Worm (Caenorhabditis elegans): Measurements from ENCODE around the gene ssp-32.

DNA sequence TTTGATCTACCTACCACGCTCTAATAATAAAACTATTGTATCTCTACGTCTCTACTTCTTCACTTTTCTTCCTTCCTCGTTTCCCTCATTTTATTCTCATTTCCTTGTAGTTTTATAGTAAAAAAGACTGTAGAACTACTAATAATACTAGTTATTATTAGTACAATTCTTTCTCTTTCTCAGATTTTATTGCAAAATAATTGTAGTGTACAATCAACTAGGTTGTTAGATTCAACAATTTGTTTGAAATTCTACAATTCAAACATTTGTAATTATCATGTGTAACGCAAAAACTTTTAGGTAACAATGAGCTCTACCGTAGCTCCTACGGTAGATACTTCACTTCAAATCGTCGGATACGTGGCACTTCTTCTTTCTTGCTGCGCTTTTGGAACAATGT, 39.5 kb upstream of the ssp-32 start, which contains the start of gene K07F5.12:
- TF ChIP-seq daf-12 (tag; optimal IDR thresholded peaks at IDR 0.05) = no peak
- no peak for TF ChIP-seq snpc-4 (tag; optimal IDR thresholded peaks at IDR 0.05)
- TF ChIP-seq pha-4 (GFP tag; IDR thresholded peaks at IDR 0.05) = no peak
- no peak for TF ChIP-seq pha-4 (tag; optimal IDR thresholded peaks at IDR 0.05)
- no peak for TF ChIP-seq nhr-48 (tag; optimal IDR thresholded peaks at IDR 0.05)
- TF ChIP-seq dmd-9 (GFP tag; IDR thresholded peaks at IDR 0.05) = no peak
- no peak for TF ChIP-seq aha-1 (tag)
- TF ChIP-seq lin-38 (GFP tag; IDR thresholded peaks at IDR 0.05) = no peak
- no peak for TF ChIP-seq lin-39 (tag; optimal IDR thresholded peaks at IDR 0.05)
- no peak for TF ChIP-seq lim-7 (GFP tag; IDR thresholded peaks at IDR 0.05)
- TF ChIP-seq ceh-20 (GFP tag; IDR thresholded peaks at IDR 0.05) = no peak
- TF ChIP-seq R02D3.7 (tag; optimal IDR thresholded peaks at IDR 0.05) = no peak
- TF ChIP-seq saeg-2 (GFP tag; IDR thresholded peaks at IDR 0.05) = no peak
- no peak for TF ChIP-seq skn-1 (tag; optimal IDR thresholded peaks at IDR 0.05)
- TF ChIP-seq nhr-77 (tag; optimal IDR thresholded peaks at IDR 0.05) = no peak
